Fruit fly (Drosophila melanogaster): ENCODE results near the gene MED30.

- TF ChIP-seq Dfd (GFP tag; optimal IDR thresholded peaks at IDR 0.05) (peak; percentile 61), Hnf4 (GFP tag; optimal IDR thresholded peaks at IDR 0.05) (peak; percentile 93), br (GFP tag; optimal IDR thresholded peaks at IDR 0.05) (peak; percentile 96), Sp1 (GFP tag; optimal IDR thresholded peaks at IDR 0.05) (peak; percentile 97), ey (GFP tag; optimal IDR thresholded peaks at IDR 0.05) (peak; percentile 96), h (GFP tag; optimal IDR thresholded peaks at IDR 0.05) (peak; percentile 97), sage (GFP tag; optimal IDR thresholded peaks at IDR 0.05) (peak; percentile 92), psq (GFP tag; optimal IDR thresholded peaks at IDR 0.05) (peak; percentile 95), dl (GFP tag; optimal IDR thresholded peaks at IDR 0.05; ENCODE audit: insufficient read depth in 1 of 2, partially characterized antibody in 2 of 2) (no peak), fru (GFP tag; optimal IDR thresholded peaks at IDR 0.05) (peak; percentile 97)
These were observed 32.6 kb downstream of the MED30 start for dm6 chr3L:621097-621967.
